Fruit fly (Drosophila melanogaster): ENCODE results near the gene Ac13E.

- no peak for TF ChIP-seq bab1 (GFP tag; optimal IDR thresholded peaks at IDR 0.05)
- no peak for TF ChIP-seq cnc (optimal IDR thresholded peaks at IDR 0.05)
- TF ChIP-seq pad (GFP tag; optimal IDR thresholded peaks at IDR 0.05), result no peak
- TF ChIP-seq CG14711 (tag; optimal IDR thresholded peaks at IDR 0.05), result no peak
- TF ChIP-seq kay (GFP tag; ENCODE audit: borderline replicate concordance), result no peak
- no peak for TF ChIP-seq toe (GFP tag; optimal IDR thresholded peaks at IDR 0.05)
- TF ChIP-seq CG1620 (GFP tag; optimal IDR thresholded peaks at IDR 0.05), result no peak
- no peak for TF ChIP-seq CG33017 (tag; optimal IDR thresholded peaks at IDR 0.05)
- TF ChIP-seq CG7045 (GFP tag; optimal IDR thresholded peaks at IDR 0.05), result no peak
- TF ChIP-seq Crg-1 (GFP tag; optimal IDR thresholded peaks at IDR 0.05), result no peak
- TF ChIP-seq ovo (GFP tag; optimal IDR thresholded peaks at IDR 0.05), result no peak
Observed at dm6 chrX:15555945-15556344, 1.9 kb upstream of the Ac13E start, which contains the start of gene CG42300.
